Fruit fly (Drosophila melanogaster): ENCODE results near the gene Spg7.

Spg7 gene

DNA sequence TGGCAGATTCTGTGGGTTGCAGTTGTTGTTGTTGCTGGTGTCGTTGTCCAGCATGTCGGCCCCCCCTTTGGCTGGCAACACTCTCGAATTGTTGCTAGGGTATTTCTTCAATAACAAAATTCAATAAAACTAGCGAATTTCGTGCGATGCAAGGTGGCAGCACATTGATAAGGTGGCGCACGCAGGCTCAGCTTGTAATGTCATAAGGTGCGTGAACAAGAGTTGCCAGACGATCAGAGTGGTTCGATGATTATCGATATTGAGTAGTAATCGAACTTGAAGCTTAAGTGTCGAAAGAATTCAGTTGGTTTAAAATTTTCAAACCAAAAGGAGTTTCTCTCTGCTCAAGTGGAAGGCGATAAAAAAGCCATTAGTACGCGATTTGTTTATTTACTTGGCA is 22.1 kb upstream of the Spg7 start, which contains the start of gene CG2701 (continued):
- TF ChIP-seq chinmo (GFP tag; IDR thresholded peaks at IDR 0.05; ENCODE audit: partially characterized antibody), result 0 out of 4 replicates have a peak, but pooled peaks have one; percentile 67
- peak; percentile 58; the same call in 1 of the 2 replicates for TF ChIP-seq CG9932 (GFP tag; IDR thresholded peaks at IDR 0.05)
- no peak for TF ChIP-seq Atf-2 (GFP tag; optimal IDR thresholded peaks at IDR 0.05)
- TF ChIP-seq Hey (tag; optimal IDR thresholded peaks at IDR 0.05), result no peak
- no peak for TF ChIP-seq CG2199 (GFP tag; IDR thresholded peaks at IDR 0.05)
- no peak for TF ChIP-seq dmrt99B (tag; optimal IDR thresholded peaks at IDR 0.05)
- TF ChIP-seq sna (GFP tag; IDR thresholded peaks at IDR 0.05; ENCODE audit: partially characterized antibody), result peak; percentile 51; the same call in 1 of the 2 replicates
- TF ChIP-seq fd102C (GFP tag; optimal IDR thresholded peaks at IDR 0.05), result no peak
- TF ChIP-seq Hr51 (GFP tag; optimal IDR thresholded peaks at IDR 0.05), result no peak
- no peak for TF ChIP-seq CG34376 (GFP tag; optimal IDR thresholded peaks at IDR 0.05)
- no peak for TF ChIP-seq B-H1 (GFP tag; IDR thresholded peaks at IDR 0.05)
- TF ChIP-seq onecut (GFP tag; IDR thresholded peaks at IDR 0.05), result no peak
- no peak for TF ChIP-seq CG10366 (GFP tag; IDR thresholded peaks at IDR 0.05)
- TF ChIP-seq Mrtf (GFP tag; IDR thresholded peaks at IDR 0.05), result no peak
- no peak for TF ChIP-seq CG12236 (GFP tag; optimal IDR thresholded peaks at IDR 0.05)
- TF ChIP-seq HmgZ (tag; optimal IDR thresholded peaks at IDR 0.05), result peak; percentile 70
- TF ChIP-seq MTF-1 (GFP tag; optimal IDR thresholded peaks at IDR 0.05; ENCODE audit: borderline replicate concordance), result no peak
- no peak for TF ChIP-seq CG11723 (GFP tag; optimal IDR thresholded peaks at IDR 0.05)
- peak; percentile 58 for TF ChIP-seq inv (GFP tag; IDR thresholded peaks at IDR 0.05; ENCODE audit: partially characterized antibody)
- no peak for TF ChIP-seq CG7372 (GFP tag; IDR thresholded peaks at IDR 0.05)
- no peak for TF ChIP-seq CG8924 (tag; optimal IDR thresholded peaks at IDR 0.05)
- no peak for TF ChIP-seq emc (GFP tag; optimal IDR thresholded peaks at IDR 0.05)
- no peak for TF ChIP-seq CG6654 (GFP tag; optimal IDR thresholded peaks at IDR 0.05)
- TF ChIP-seq maf-S (GFP tag; optimal IDR thresholded peaks at IDR 0.05), result peak; percentile 32
- no peak for TF ChIP-seq kni (GFP tag; optimal IDR thresholded peaks at IDR 0.05)
- peak; percentile 77 for TF ChIP-seq Sry-δ (GFP tag; optimal IDR thresholded peaks at IDR 0.05)
- no peak for TF ChIP-seq bab2 (GFP tag; optimal IDR thresholded peaks at IDR 0.05)
- TF ChIP-seq bsh (GFP tag; optimal IDR thresholded peaks at IDR 0.05), result no peak
- TF ChIP-seq klu (GFP tag; IDR thresholded peaks at IDR 0.05), result no peak
- TF ChIP-seq YL-1 (GFP tag; optimal IDR thresholded peaks at IDR 0.05), result peak; percentile 57
- no peak for TF ChIP-seq Side (GFP tag; optimal IDR thresholded peaks at IDR 0.05)
- TF ChIP-seq p53 (GFP tag; optimal IDR thresholded peaks at IDR 0.05), result no peak
- peak; percentile 41; the same call in 1 of the 2 replicates for TF ChIP-seq CG3847 (GFP tag; IDR thresholded peaks at IDR 0.05)
- TF ChIP-seq jigr1 (GFP tag; IDR thresholded peaks at IDR 0.05), result no peak
- no peak for TF ChIP-seq CG18619 (GFP tag; optimal IDR thresholded peaks at IDR 0.05)
- peak; percentile 94 for TF ChIP-seq Myb (GFP tag; optimal IDR thresholded peaks at IDR 0.05)
- TF ChIP-seq bigmax (GFP tag; optimal IDR thresholded peaks at IDR 0.05), result no peak
- no peak for TF ChIP-seq sens-2 (GFP tag; IDR thresholded peaks at IDR 0.05)
- no peak for TF ChIP-seq CG17359 (tag; optimal IDR thresholded peaks at IDR 0.05)
- TF ChIP-seq CG13287 (GFP tag; IDR thresholded peaks at IDR 0.05; ENCODE audit: partially characterized antibody), result peak; percentile 80
- TF ChIP-seq Dp (GFP tag; optimal IDR thresholded peaks at IDR 0.05), result peak; percentile 69
- no peak for TF ChIP-seq CG5953 (GFP tag; IDR thresholded peaks at IDR 0.05)
- no peak for TF ChIP-seq Fer3 (tag; optimal IDR thresholded peaks at IDR 0.05)
- TF ChIP-seq CG15601 (tag; optimal IDR thresholded peaks at IDR 0.05), result no peak
- TF ChIP-seq dm (GFP tag; optimal IDR thresholded peaks at IDR 0.05), result peak; percentile 44
- no peak for TF ChIP-seq Lim3 (GFP tag; IDR thresholded peaks at IDR 0.05)
- no peak for TF ChIP-seq Nf-YC (tag; optimal IDR thresholded peaks at IDR 0.05)
- TF ChIP-seq Ravus (GFP tag; IDR thresholded peaks at IDR 0.05), result no peak
- no peak for TF ChIP-seq sd (tag; optimal IDR thresholded peaks at IDR 0.05)
- TF ChIP-seq bbx (GFP tag; IDR thresholded peaks at IDR 0.05; ENCODE audit: partially characterized antibody), result peak; percentile 79
- TF ChIP-seq cato (GFP tag; optimal IDR thresholded peaks at IDR 0.05; ENCODE audit: borderline replicate concordance), result no peak

All from whole organism, embryonic.